Fruit fly (Drosophila melanogaster) whole organism, embryonic: ENCODE data around the gene ova.

Source experiments
- Asciz ChIP-seq: fragments of 200-800 bp; sonication (Bioruptor generic); optimal IDR thresholded peaks from 2 replicates; lab custom pipeline; 2017; ENCODE audit warnings: missing biosample characterization, mild to moderate bottlenecking, missing genetic modification characterization, missing genetic modification reagents
- Atf3 ChIP-seq: fragments of 200-800 bp; sonication (Bioruptor generic); optimal IDR thresholded peaks from 3 replicates; lab custom pipeline; 2016; ENCODE audit warnings: missing biosample characterization, missing genetic modification characterization
- B-H2 ChIP-seq: fragments of 200-800 bp; sonication (Bioruptor generic); optimal IDR thresholded peaks from 2 replicates; lab custom pipeline; 2018; ENCODE audit warnings: missing biosample characterization, mild to moderate bottlenecking, missing genetic modification characterization
- Bgb ChIP-seq: fragments of 200-800 bp; sonication (Bioruptor generic); IDR thresholded peaks from 2 replicates; pipeline ENCODE4 v1.3.6; 2022; ENCODE audit warnings: missing biosample characterization, missing genetic modification characterization; ENCODE audit not compliant: partially characterized antibody
- C15 ChIP-seq: fragments of 200-800 bp; sonication (Bioruptor generic); IDR thresholded peaks from 3 replicates; pipeline ENCODE4 v1.3.6; 2022; ENCODE audit warnings: missing biosample characterization, missing genetic modification characterization
- CG11695 ChIP-seq: fragments of 200-800 bp; sonication (Bioruptor generic); IDR thresholded peaks from 3 replicates; pipeline ENCODE4 v1.3.6; 2022; ENCODE audit warnings: missing biosample characterization, missing genetic modification characterization
- CG1603 ChIP-seq: fragments of 200-800 bp; sonication (Bioruptor generic); optimal IDR thresholded peaks from 2 replicates; lab custom pipeline; 2019; ENCODE audit warnings: missing biosample characterization, mild to moderate bottlenecking, missing genetic modification characterization, moderate library complexity
- CG16815 ChIP-seq: fragments of 200-800 bp; sonication (Bioruptor generic); optimal IDR thresholded peaks from 3 replicates; lab custom pipeline; 2017; ENCODE audit warnings: missing biosample characterization, mild to moderate bottlenecking, missing genetic modification characterization
- CG17829 ChIP-seq: fragments of 200-800 bp; optimal IDR thresholded peaks from 2 replicates; lab custom pipeline; 2019; ENCODE audit warnings: missing biosample characterization, mild to moderate bottlenecking, missing genetic modification characterization, moderate library complexity
- CG18011 ChIP-seq: fragments of 200-800 bp; sonication (Bioruptor generic); optimal IDR thresholded peaks from 2 replicates; lab custom pipeline; 2017; ENCODE audit warnings: missing biosample characterization, missing genetic modification characterization, mild to moderate bottlenecking, moderate library complexity, missing genotype
- CG18262 ChIP-seq: fragments of 200-800 bp; optimal IDR thresholded peaks from 3 replicates; lab custom pipeline; 2019; ENCODE audit warnings: missing biosample characterization, mild to moderate bottlenecking, missing genetic modification characterization, moderate library complexity
- CG2712 ChIP-seq: fragments of 200-800 bp; optimal IDR thresholded peaks from 3 replicates; lab custom pipeline; 2019; ENCODE audit warnings: missing biosample characterization, mild to moderate bottlenecking, missing genetic modification characterization, moderate library complexity
- CG31365 ChIP-seq: fragments of 200-800 bp; sonication (Bioruptor generic); optimal IDR thresholded peaks from 2 replicates; lab custom pipeline; 2018; ENCODE audit warnings: missing biosample characterization, mild to moderate bottlenecking, missing genetic modification characterization
- CG31441 ChIP-seq: fragments of 200-800 bp; sonication (Bioruptor generic); IDR thresholded peaks from 2 replicates; pipeline ENCODE4 v1.3.6; 2022; ENCODE audit warnings: missing biosample characterization, missing genetic modification characterization
- CG32767 ChIP-seq: fragments of 200-800 bp; sonication (Bioruptor generic); IDR thresholded peaks from 2 replicates; pipeline ENCODE4 v1.3.6; 2022; ENCODE audit warnings: missing biosample characterization, missing genetic modification characterization
- CG33213 ChIP-seq: fragments of 200-800 bp; sonication (Bioruptor generic); optimal IDR thresholded peaks from 3 replicates; lab custom pipeline; 2016; ENCODE audit warnings: missing biosample characterization, missing genetic modification characterization
- CG42726 ChIP-seq: fragments of 200-800 bp; sonication (Bioruptor generic); IDR thresholded peaks from 2 replicates; pipeline ENCODE4 v1.3.6; 2022; ENCODE audit warnings: missing biosample characterization, missing genetic modification characterization; ENCODE audit not compliant: partially characterized antibody
- CG6175 ChIP-seq: fragments of 200-800 bp; sonication (Bioruptor generic); IDR thresholded peaks from 3 replicates; pipeline ENCODE4 v1.3.6; 2022; ENCODE audit warnings: missing biosample characterization, missing genetic modification characterization
- CG6654 ChIP-seq: fragments of 200-800 bp; sonication (Bioruptor generic); optimal IDR thresholded peaks from 2 replicates; lab custom pipeline; 2017; ENCODE audit warnings: missing biosample characterization, mild to moderate bottlenecking, missing genetic modification characterization
- CG6683 ChIP-seq: fragments of 200-800 bp; sonication (Bioruptor generic); optimal IDR thresholded peaks from 2 replicates; lab custom pipeline; 2017; ENCODE audit warnings: missing biosample characterization, mild to moderate bottlenecking, missing genetic modification characterization, missing genetic modification reagents
- CG9932 ChIP-seq: fragments of 200-800 bp; sonication (Bioruptor generic); IDR thresholded peaks from 2 replicates; pipeline ENCODE4 v1.3.6; 2022; ENCODE audit warnings: missing biosample characterization, missing genetic modification characterization
- Dll ChIP-seq: fragments of 200-800 bp; sonication (Bioruptor generic); IDR thresholded peaks from 4 replicates; pipeline ENCODE4 v1.3.6; 2022; ENCODE audit warnings: missing biosample characterization, missing genetic modification characterization; ENCODE audit not compliant: partially characterized antibody
- Doc3 ChIP-seq: fragments of 200-800 bp; sonication (Bioruptor generic); IDR thresholded peaks from 3 replicates; pipeline ENCODE4 v1.3.6; 2022; ENCODE audit warnings: missing biosample characterization, missing genetic modification characterization; ENCODE audit not compliant: partially characterized antibody
- Dp ChIP-seq: fragments of 200-800 bp; sonication (Bioruptor generic); optimal IDR thresholded peaks from 2 replicates; lab custom pipeline; 2018; ENCODE audit warnings: missing biosample characterization, mild to moderate bottlenecking, missing genetic modification characterization, moderate library complexity
- HHEX ChIP-seq: fragments of 200-800 bp; sonication (Bioruptor generic); optimal IDR thresholded peaks from 3 replicates; lab custom pipeline; 2017; ENCODE audit warnings: missing biosample characterization, mild to moderate bottlenecking, missing genetic modification characterization, missing genetic modification reagents
- Hand ChIP-seq: fragments of 200-800 bp; sonication (Bioruptor generic); optimal IDR thresholded peaks from 2 replicates; lab custom pipeline; 2017; ENCODE audit warnings: mild to moderate bottlenecking, missing biosample characterization, missing genetic modification reagents, missing genetic modification characterization
- HmgZ ChIP-seq: fragments of 200-800 bp; sonication (Bioruptor generic); optimal IDR thresholded peaks from 2 replicates; lab custom pipeline; 2018; ENCODE audit warnings: missing biosample characterization, mild to moderate bottlenecking, missing genetic modification characterization
- MBD-R2 ChIP-seq: fragments of 200-800 bp; sonication (Bioruptor generic); IDR thresholded peaks from 2 replicates; pipeline ENCODE4 v1.3.6; 2022; ENCODE audit warnings: missing biosample characterization, missing genetic modification characterization
- Med ChIP-seq: fragments of 200-800 bp; sonication (Bioruptor generic); peaks from one replicate; lab custom pipeline; 2016; ENCODE audit warnings: missing biosample characterization, missing genetic modification characterization, mild to moderate bottlenecking, inconsistent platforms, moderate library complexity
- ac ChIP-seq: fragments of 200-800 bp; sonication (Bioruptor generic); optimal IDR thresholded peaks from 3 replicates; lab custom pipeline; 2017; ENCODE audit warnings: missing biosample characterization, mild to moderate bottlenecking, missing genetic modification characterization
- ara ChIP-seq: fragments of 200-800 bp; sonication (Bioruptor generic); IDR thresholded peaks from 2 replicates; pipeline ENCODE4 v1.3.6; 2022; ENCODE audit warnings: missing biosample characterization, missing genetic modification characterization
- bsh ChIP-seq, 2 experiments: fragments of 200-800 bp; sonication (Bioruptor generic); optimal IDR thresholded peaks; 2 replicates each; lab custom pipeline; 2017 to 2018; ENCODE audit warnings: mild to moderate bottlenecking in 2 of 2, missing biosample characterization in 2 of 2, missing genetic modification characterization in 2 of 2, moderate library complexity in 1 of 2
- cg ChIP-seq: fragments of 200-800 bp; sonication (Bioruptor generic); optimal IDR thresholded peaks from 3 replicates; lab custom pipeline; 2019; ENCODE audit warnings: missing biosample characterization, mild to moderate bottlenecking, missing genetic modification characterization, moderate library complexity
- chif ChIP-seq, 2 experiments: fragments of 200-800 bp; sonication (Bioruptor generic); optimal IDR thresholded peaks; 3 replicates each; lab custom pipeline; 2016; ENCODE audit warnings: missing biosample characterization in 2 of 2, missing genetic modification characterization in 2 of 2
- corto ChIP-seq: fragments of 200-800 bp; sonication (Bioruptor generic); optimal IDR thresholded peaks from 2 replicates; lab custom pipeline; 2016; ENCODE audit warnings: missing biosample characterization, mild to moderate bottlenecking, missing genetic modification characterization, moderate library complexity
- dimm ChIP-seq: fragments of 200-800 bp; sonication (Bioruptor generic); IDR thresholded peaks from 2 replicates; pipeline ENCODE4 v1.3.6; 2022; ENCODE audit warnings: missing biosample characterization, missing genetic modification characterization
- en ChIP-seq: fragments of 200-800 bp; sonication (Bioruptor generic); optimal IDR thresholded peaks from 2 replicates; lab custom pipeline; 2016; ENCODE audit warnings: missing biosample characterization, missing genetic modification characterization
- gt ChIP-seq: fragments of 200-800 bp; sonication (Bioruptor generic); IDR thresholded peaks from 2 replicates; pipeline ENCODE4 v1.3.6; 2022; ENCODE audit warnings: missing biosample characterization, missing genetic modification characterization
- knrl ChIP-seq: fragments of 200-800 bp; sonication (Bioruptor generic); IDR thresholded peaks from 3 replicates; pipeline ENCODE4 v1.3.6; 2022; ENCODE audit warnings: missing biosample characterization, missing genetic modification characterization; ENCODE audit not compliant: partially characterized antibody
- lilli ChIP-seq: fragments of 200-800 bp; sonication (Bioruptor generic); optimal IDR thresholded peaks from 3 replicates; lab custom pipeline; 2016; ENCODE audit warnings: missing biosample characterization, missing genetic modification characterization
- peb ChIP-seq: fragments of 200-800 bp; sonication (Bioruptor generic); IDR thresholded peaks from 2 replicates; pipeline ENCODE4 v1.3.6; 2022; ENCODE audit warnings: missing biosample characterization, missing genetic modification characterization
- pfk ChIP-seq: fragments of 200-800 bp; sonication (Bioruptor generic); optimal IDR thresholded peaks from 2 replicates; lab custom pipeline; 2018; ENCODE audit warnings: missing biosample characterization, mild to moderate bottlenecking, missing genetic modification characterization, moderate library complexity
- pzg ChIP-seq: fragments of 200-800 bp; sonication (Bioruptor generic); optimal IDR thresholded peaks from 3 replicates; lab custom pipeline; 2018; ENCODE audit warnings: missing biosample characterization, mild to moderate bottlenecking, missing genetic modification characterization, moderate library complexity
- ranshi ChIP-seq: fragments of 200-800 bp; sonication (Bioruptor generic); IDR thresholded peaks from 2 replicates; pipeline ENCODE4 v1.3.6; 2022; ENCODE audit warnings: missing biosample characterization, missing genetic modification characterization
- sd ChIP-seq: fragments of 200-800 bp; sonication (Bioruptor generic); optimal IDR thresholded peaks from 3 replicates; lab custom pipeline; 2018; ENCODE audit warnings: missing biosample characterization, mild to moderate bottlenecking, missing genetic modification characterization, moderate library complexity
- ssp ChIP-seq: fragments of 200-800 bp; sonication (Bioruptor generic); IDR thresholded peaks from 2 replicates; pipeline ENCODE4 v1.3.6; 2022; ENCODE audit warnings: missing biosample characterization, missing genetic modification characterization
- stc ChIP-seq: fragments of 200-800 bp; sonication (Bioruptor generic); IDR thresholded peaks from 2 replicates; pipeline ENCODE4 v1.3.6; 2022; ENCODE audit warnings: missing biosample characterization, missing genetic modification characterization
- stwl ChIP-seq: fragments of 200-800 bp; sonication (Bioruptor generic); optimal IDR thresholded peaks from 3 replicates; lab custom pipeline; 2018; ENCODE audit warnings: missing biosample characterization, mild to moderate bottlenecking, missing genetic modification characterization, moderate library complexity
- tgo ChIP-seq: fragments of 200-800 bp; sonication (Bioruptor generic); IDR thresholded peaks from 3 replicates; pipeline ENCODE4 v1.3.6; 2022; ENCODE audit warnings: missing biosample characterization, missing genetic modification characterization
- tna ChIP-seq: fragments of 200-800 bp; sonication (Bioruptor generic); IDR thresholded peaks from 2 replicates; pipeline ENCODE4 v1.3.6; 2022; ENCODE audit warnings: missing biosample characterization, missing genetic modification characterization; ENCODE audit not compliant: partially characterized antibody
- unc-4 ChIP-seq: fragments of 200-800 bp; sonication (Bioruptor generic); IDR thresholded peaks from 2 replicates; pipeline ENCODE4 v1.3.6; 2022; ENCODE audit warnings: missing biosample characterization, missing genetic modification characterization; ENCODE audit not compliant: partially characterized antibody

ova gene

dm6 chr2L:10277362-10277761 is 45.9 kb upstream of the ova start (continued):
- TF ChIP-seq CG6654 (GFP tag; lab: Kevin White, UChicago) (no peak), stc (GFP tag; lab: Robert Waterston, UW) (no peak), Bgb (GFP tag; lab: Robert Waterston, UW) (peak; percentile 96), HHEX (GFP tag; lab: Kevin White, UChicago) (no peak), lilli (no peak), CG18262 (tag; lab: Kevin White, UChicago) (no peak), CG6683 (GFP tag; lab: Kevin White, UChicago) (no peak), Atf3 (no peak), Hand (GFP tag; lab: Kevin White, UChicago) (no peak), pzg (GFP tag; lab: Kevin White, UChicago) (peak; percentile 75), unc-4 (peak; percentile 75), Med (GFP tag; lab: Kevin White, UChicago) (peak; percentile 46), en (no peak), MBD-R2 (GFP tag; lab: Robert Waterston, UW) (peak; percentile 37; the same call in 1 of the 2 replicates), pfk (GFP tag; lab: Kevin White, UChicago) (peak; percentile 91), CG32767 (no peak), CG18011 (GFP tag; lab: Kevin White, UChicago) (no peak), ara (GFP tag; lab: Robert Waterston, UW) (no peak), Dp (peak; percentile 27), dimm (GFP tag; lab: Robert Waterston, UW) (no peak), CG1603 (tag; lab: Kevin White, UChicago) (peak; percentile 90), ac (GFP tag; lab: Kevin White, UChicago) (no peak), corto (no peak), CG33213 (GFP tag; lab: Kevin White, UChicago) (no peak), ranshi (GFP tag; lab: Robert Waterston, UW) (no peak), CG16815 (GFP tag; lab: Kevin White, UChicago) (no peak), CG31441 (GFP tag; lab: Robert Waterston, UW) (no peak), Asciz (no peak), CG17829 (no peak), CG2712 (tag; lab: Kevin White, UChicago) (peak; percentile 32), Doc3 (peak; percentile 68), CG6175 (GFP tag; lab: Robert Waterston, UW) (no peak), bsh (GFP tag; optimal IDR thresholded peaks at IDR 0.05; lab: Kevin White, UChicago) (no peak), HmgZ (tag; lab: Kevin White, UChicago) (peak; percentile 7), tgo (no peak), knrl (peak; percentile 92), B-H2 (GFP tag; lab: Kevin White, UChicago) (peak; percentile 9), peb (GFP tag; lab: Robert Waterston, UW) (no peak), gt (GFP tag; lab: Robert Waterston, UW) (no peak), chif (GFP tag; optimal IDR thresholded peaks at IDR 0.05; lab: Kevin White, UChicago) (no peak), cg (GFP tag; lab: Kevin White, UChicago) (no peak), CG11695 (GFP tag; lab: Robert Waterston, UW) (no peak), C15 (GFP tag; lab: Robert Waterston, UW) (no peak), CG42726 (GFP tag; lab: Robert Waterston, UW) (peak; percentile 97), ssp (GFP tag; lab: Robert Waterston, UW) (peak; percentile 82), CG31365 (no peak), stwl (tag; lab: Kevin White, UChicago) (peak; percentile 59), tna (GFP tag; lab: Robert Waterston, UW) (peak; percentile 89), CG9932 (GFP tag; lab: Robert Waterston, UW) (no peak), sd (tag; lab: Kevin White, UChicago) (no peak), Dll (GFP tag; lab: Robert Waterston, UW) (peak; percentile 81)
